Worm (Caenorhabditis elegans) whole organism, mixed stage, embryonic: ENCODE measurements around the gene sqv-8.

Experiments
- bed-3 ChIP-seq: fragments of 200-800 bp; sonication (Bioruptor generic); optimal IDR thresholded peaks from 3 replicates; lab custom pipeline; 2018; ENCODE audit warnings: mild to moderate bottlenecking, missing genetic modification characterization, moderate library complexity, missing compliant biosample characterization
- blmp-1 ChIP-seq: fragments of 150-350 bp; optimal IDR thresholded peaks from 2 replicates; lab custom pipeline; 2014; ENCODE audit warnings: missing biosample characterization, missing genetic modification characterization
- ces-1 ChIP-seq: fragments of 150-350 bp; optimal IDR thresholded peaks from 2 replicates; lab custom pipeline; 2014; ENCODE audit warnings: missing biosample characterization, missing genetic modification reagents, missing genetic modification characterization
- ham-2 ChIP-seq: fragments of 200-800 bp; sonication (Bioruptor generic); optimal IDR thresholded peaks from 2 replicates; lab custom pipeline; 2018; ENCODE audit warnings: mild to moderate bottlenecking, missing genetic modification characterization, missing compliant biosample characterization
- lin-13 ChIP-seq: fragments of 150-350 bp; optimal IDR thresholded peaks from 2 replicates; lab custom pipeline; 2014; ENCODE audit warnings: missing biosample characterization, missing genetic modification characterization
- lsy-2 ChIP-seq: fragments of 150-350 bp; optimal IDR thresholded peaks from 2 replicates; lab custom pipeline; 2014; ENCODE audit warnings: missing biosample characterization, missing genetic modification characterization
- mab-5 ChIP-seq: fragments of 150-350 bp; optimal IDR thresholded peaks from 2 replicates; lab custom pipeline; 2014; ENCODE audit warnings: missing biosample characterization, missing genetic modification characterization
- nhr-12 ChIP-seq: fragments of 150-350 bp; optimal IDR thresholded peaks from 2 replicates; lab custom pipeline; 2014; ENCODE audit warnings: missing biosample characterization, missing genetic modification characterization
- nhr-237 ChIP-seq: fragments of 150-350 bp; optimal IDR thresholded peaks from 2 replicates; lab custom pipeline; 2014; ENCODE audit warnings: missing biosample characterization, missing genetic modification characterization
- nhr-76 ChIP-seq: sonication (generic microtip); optimal IDR thresholded peaks from 2 replicates; lab custom pipeline; 2017; ENCODE audit warnings: missing biosample characterization, missing genetic modification characterization
- snpc-4 ChIP-seq: fragments of 150-350 bp; optimal IDR thresholded peaks from 2 replicates; lab custom pipeline; 2014; ENCODE audit warnings: missing biosample characterization, missing genetic modification characterization
- unc-39 ChIP-seq: fragments of 150-350 bp; optimal IDR thresholded peaks from 2 replicates; lab custom pipeline; 2014; ENCODE audit warnings: missing biosample characterization, missing genetic modification characterization
- unc-62 ChIP-seq: fragments of 150-350 bp; optimal IDR thresholded peaks from 2 replicates; lab custom pipeline; 2014; ENCODE audit warnings: missing biosample characterization, missing genetic modification reagents, missing genetic modification characterization
- ztf-11 ChIP-seq: fragments of 150-350 bp; optimal IDR thresholded peaks from 2 replicates; lab custom pipeline; 2014; ENCODE audit warnings: missing biosample characterization, missing genetic modification characterization

DNA sequence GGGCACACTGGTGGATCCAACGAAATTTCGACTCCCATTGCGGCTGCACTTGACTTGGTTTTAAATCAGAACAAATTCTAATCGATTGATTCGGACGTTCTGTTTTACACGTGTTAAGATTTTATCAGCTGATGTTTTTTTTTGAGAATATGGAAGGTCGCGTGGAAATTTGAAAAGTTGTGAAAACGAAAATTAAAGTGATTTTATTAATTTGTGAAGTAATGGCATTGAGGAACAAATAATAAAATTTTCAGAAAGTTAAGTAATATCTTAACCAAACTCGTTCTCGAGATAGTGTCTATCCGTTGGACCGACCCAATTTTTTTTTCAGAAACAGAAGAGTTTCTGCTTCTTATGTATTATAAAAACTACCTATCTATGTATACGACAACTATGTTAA, 4.9 kb downstream of the sqv-8 start, which contains the start of gene ZK1307.4:
- TF ChIP-seq nhr-237 (tag; lab: Kevin White, UChicago) = no peak
- no peak for TF ChIP-seq snpc-4 (tag; lab: Kevin White, UChicago)
- no peak for TF ChIP-seq ztf-11 (tag; lab: Kevin White, UChicago)
- no peak for TF ChIP-seq blmp-1 (tag; lab: Kevin White, UChicago)
- no peak for TF ChIP-seq lsy-2
- no peak for TF ChIP-seq ces-1 (GFP tag; lab: Kevin White, UChicago)
- no peak for TF ChIP-seq nhr-76
- no peak for TF ChIP-seq unc-39 (tag; lab: Kevin White, UChicago)
- TF ChIP-seq nhr-12 (tag; lab: Kevin White, UChicago) = no peak
- TF ChIP-seq unc-62 = no peak
- no peak for TF ChIP-seq ham-2 (GFP tag; lab: Kevin White, UChicago)
- no peak for TF ChIP-seq lin-13
- TF ChIP-seq bed-3 (GFP tag; lab: Kevin White, UChicago) = no peak
- no peak for TF ChIP-seq mab-5 (tag; lab: Kevin White, UChicago)
